Worm (Caenorhabditis elegans) whole organism, late embryonic: ENCODE data around the gene pho-7.

Experiments
- C08G9.2 ChIP-seq: sonication (generic microtip); optimal IDR thresholded peaks from 2 replicates; lab custom pipeline; 2016; ENCODE audit warnings: mild to moderate bottlenecking, missing genetic modification characterization, moderate library complexity, missing compliant biosample characterization
- F13H6.1 ChIP-seq: sonication (generic microtip); optimal IDR thresholded peaks from 2 replicates; lab custom pipeline; 2016; ENCODE audit warnings: missing genetic modification characterization, missing compliant biosample characterization
- T23F11.4 ChIP-seq: fragments of 200-800 bp; sonication (Bioruptor generic); optimal IDR thresholded peaks from 2 replicates; lab custom pipeline; 2018; ENCODE audit warnings: mild to moderate bottlenecking, missing genetic modification characterization, missing compliant biosample characterization
- Y22D7AL.16 ChIP-seq: sonication (generic microtip); optimal IDR thresholded peaks from 2 replicates; lab custom pipeline; 2016; ENCODE audit warnings: missing genetic modification characterization, missing compliant biosample characterization
- ceh-18 ChIP-seq: sonication (generic microtip); optimal IDR thresholded peaks from 2 replicates; lab custom pipeline; 2016; ENCODE audit warnings: missing genetic modification characterization, missing compliant biosample characterization
- ceh-19 ChIP-seq: fragments of 200-800 bp; sonication (Bioruptor generic); optimal IDR thresholded peaks from 2 replicates; lab custom pipeline; 2018; ENCODE audit warnings: mild to moderate bottlenecking, missing genetic modification characterization, missing compliant biosample characterization
- ceh-22 ChIP-seq: sonication (generic microtip); optimal IDR thresholded peaks from 2 replicates; lab custom pipeline; 2017; ENCODE audit warnings: missing biosample characterization, missing genetic modification characterization
- ceh-24 ChIP-seq: sonication (generic microtip); optimal IDR thresholded peaks from 2 replicates; lab custom pipeline; 2016; ENCODE audit warnings: mild to moderate bottlenecking, missing genetic modification characterization, missing compliant biosample characterization
- ceh-30 ChIP-seq: fragments of 150-350 bp; optimal IDR thresholded peaks from 2 replicates; lab custom pipeline; 2014; ENCODE audit warnings: missing biosample characterization, missing genetic modification characterization
- ceh-45 ChIP-seq: fragments of 200-800 bp; sonication (Bioruptor generic); IDR thresholded peaks from 2 replicates; pipeline ENCODE4 v1.3.6; 2022; ENCODE audit warnings: missing genetic modification reagents, missing genetic modification characterization, missing compliant biosample characterization
- ceh-48 ChIP-seq: sonication (generic microtip); optimal IDR thresholded peaks from 2 replicates; lab custom pipeline; 2016; ENCODE audit warnings: missing genetic modification characterization, inconsistent platforms, missing compliant biosample characterization
- ceh-6 ChIP-seq: fragments of 200-800 bp; sonication (Bioruptor generic); optimal IDR thresholded peaks from 2 replicates; lab custom pipeline; 2018; ENCODE audit warnings: mild to moderate bottlenecking, missing genetic modification characterization, missing compliant biosample characterization
- ceh-9 ChIP-seq: sonication (generic microtip); optimal IDR thresholded peaks from 2 replicates; lab custom pipeline; 2016; ENCODE audit warnings: mild to moderate bottlenecking, missing genetic modification characterization, inconsistent platforms, missing compliant biosample characterization
- dve-1 ChIP-seq: sonication (generic microtip); optimal IDR thresholded peaks from 2 replicates; lab custom pipeline; 2017; ENCODE audit warnings: antibody characterized with exemption, mild to moderate bottlenecking, missing genetic modification characterization, missing compliant biosample characterization
- elt-2 ChIP-seq: sonication (generic microtip); optimal IDR thresholded peaks from 2 replicates; lab custom pipeline; 2016; ENCODE audit warnings: missing genetic modification reagents, missing genetic modification characterization, missing compliant biosample characterization
- ets-4 ChIP-seq: sonication (generic microtip); optimal IDR thresholded peaks from 2 replicates; lab custom pipeline; 2016; ENCODE audit warnings: missing genetic modification characterization, missing compliant biosample characterization
- fax-1 ChIP-seq: sonication (generic microtip); optimal IDR thresholded peaks from 2 replicates; lab custom pipeline; 2016; ENCODE audit warnings: missing genotype, missing genetic modification characterization, missing compliant biosample characterization
- fkh-10 ChIP-seq: fragments of 150-350 bp; optimal IDR thresholded peaks from 2 replicates; lab custom pipeline; 2014; ENCODE audit warnings: missing biosample characterization, missing genetic modification reagents, missing genetic modification characterization
- fkh-6 ChIP-seq: sonication (generic microtip); optimal IDR thresholded peaks from 2 replicates; lab custom pipeline; 2016; ENCODE audit warnings: missing genetic modification characterization, missing compliant biosample characterization
- hlh-13 ChIP-seq: fragments of 200-800 bp; sonication (Bioruptor generic); optimal IDR thresholded peaks from 2 replicates; lab custom pipeline; 2018; ENCODE audit warnings: mild to moderate bottlenecking, missing genetic modification characterization, missing compliant biosample characterization
- hlh-15 ChIP-seq: sonication (generic microtip); optimal IDR thresholded peaks from 2 replicates; lab custom pipeline; 2016; ENCODE audit warnings: missing genetic modification characterization, missing compliant biosample characterization
- hlh-30 ChIP-seq: sonication (generic microtip); optimal IDR thresholded peaks from 2 replicates; lab custom pipeline; 2017; ENCODE audit warnings: antibody characterized with exemption, missing genetic modification characterization, missing compliant biosample characterization; ENCODE audit not compliant: insufficient read depth
- hlh-6 ChIP-seq: sonication (generic microtip); optimal IDR thresholded peaks from 2 replicates; lab custom pipeline; 2016; ENCODE audit warnings: missing genotype, missing genetic modification characterization, missing compliant biosample characterization
- lim-6 ChIP-seq: sonication (generic microtip); optimal IDR thresholded peaks from 2 replicates; lab custom pipeline; 2016; ENCODE audit warnings: missing genetic modification characterization, missing compliant biosample characterization
- mec-3 ChIP-seq: sonication (generic microtip); optimal IDR thresholded peaks from 2 replicates; lab custom pipeline; 2016; ENCODE audit warnings: borderline replicate concordance, missing genetic modification characterization, missing compliant biosample characterization
- nfya-1 ChIP-seq: sonication (generic microtip); optimal IDR thresholded peaks from 2 replicates; lab custom pipeline; 2017; ENCODE audit warnings: missing genetic modification characterization, mild to moderate bottlenecking, missing compliant biosample characterization, antibody characterized with exemption, moderate library complexity
- nhr-11 ChIP-seq: fragments of 150-350 bp; optimal IDR thresholded peaks from 2 replicates; lab custom pipeline; 2014; ENCODE audit warnings: missing biosample characterization, missing genetic modification characterization
- npax-4 ChIP-seq: sonication (generic microtip); optimal IDR thresholded peaks from 2 replicates; lab custom pipeline; 2016; ENCODE audit warnings: missing genetic modification characterization, missing compliant biosample characterization
- odd-2 ChIP-seq: sonication (generic microtip); optimal IDR thresholded peaks from 2 replicates; lab custom pipeline; 2017; ENCODE audit warnings: antibody characterized with exemption, mild to moderate bottlenecking, missing genetic modification characterization, missing compliant biosample characterization
- pat-9 ChIP-seq: fragments of 200-800 bp; sonication (Bioruptor generic); optimal IDR thresholded peaks from 2 replicates; lab custom pipeline; 2018; ENCODE audit warnings: mild to moderate bottlenecking, missing genetic modification characterization, moderate library complexity, missing compliant biosample characterization
- pax-1 ChIP-seq: fragments of 150-350 bp; optimal IDR thresholded peaks from 2 replicates; lab custom pipeline; 2014; ENCODE audit warnings: missing biosample characterization, missing genetic modification characterization
- pqm-1 ChIP-seq: sonication (generic microtip); optimal IDR thresholded peaks from 2 replicates; lab custom pipeline; 2016; ENCODE audit warnings: missing genetic modification characterization, missing compliant biosample characterization
- ref-2 ChIP-seq: sonication (generic microtip); optimal IDR thresholded peaks from 2 replicates; lab custom pipeline; 2016; ENCODE audit warnings: missing genetic modification characterization, missing compliant biosample characterization
- rnt-1 ChIP-seq: sonication (generic microtip); optimal IDR thresholded peaks from 2 replicates; lab custom pipeline; 2016; ENCODE audit warnings: missing genetic modification characterization, missing compliant biosample characterization
- sdc-2 ChIP-seq: sonication (generic microtip); optimal IDR thresholded peaks from 2 replicates; lab custom pipeline; 2016; ENCODE audit warnings: missing genotype, missing genetic modification characterization, missing compliant biosample characterization
- sox-2 ChIP-seq: fragments of 200-800 bp; sonication (Bioruptor generic); IDR thresholded peaks from 2 replicates; pipeline ENCODE4 v1.3.6; 2022; ENCODE audit warnings: missing genetic modification reagents, missing genetic modification characterization, missing compliant biosample characterization
- tbx-2 ChIP-seq: sonication (generic microtip); optimal IDR thresholded peaks from 2 replicates; lab custom pipeline; 2016; ENCODE audit warnings: missing genetic modification characterization, missing compliant biosample characterization
- ttx-3 ChIP-seq: sonication (generic microtip); optimal IDR thresholded peaks from 2 replicates; lab custom pipeline; 2016; ENCODE audit warnings: missing genetic modification reagents, missing genetic modification characterization, missing compliant biosample characterization
- ztf-16 ChIP-seq: sonication (generic microtip); optimal IDR thresholded peaks from 2 replicates; lab custom pipeline; 2017; ENCODE audit warnings: missing genetic modification characterization, missing compliant biosample characterization

Gene pho-7

ce11 chrX:10979186-10979585 is 38.0 kb upstream of the pho-7 start, which contains the start of gene pxn-2:
TSS of gene pxn-2 (minus strand) at chrX:10979286.
- TF ChIP-seq fax-1 (tag; lab: Kevin White, UChicago) = no peak
- no peak for TF ChIP-seq nfya-1 (tag; lab: Kevin White, UChicago)
- TF ChIP-seq hlh-6 (tag; lab: Kevin White, UChicago) = no peak
- no peak for TF ChIP-seq fkh-10 (GFP tag; lab: Kevin White, UChicago)
- TF ChIP-seq tbx-2 (tag; lab: Kevin White, UChicago) = no peak
- TF ChIP-seq ztf-16 (tag; lab: Kevin White, UChicago) = no peak
- TF ChIP-seq ceh-18 = no peak
- TF ChIP-seq ttx-3 = no peak
- no peak for TF ChIP-seq odd-2 (tag; lab: Kevin White, UChicago)
- no peak for TF ChIP-seq pax-1
- TF ChIP-seq hlh-15 (tag; lab: Kevin White, UChicago) = no peak
- no peak for TF ChIP-seq dve-1 (tag; lab: Kevin White, UChicago)
- TF ChIP-seq hlh-30 (tag; lab: Kevin White, UChicago) = no peak
- TF ChIP-seq, all 69 proteins: peak for 0

ce11 chrX:10976447-10977196 is 35.5 kb upstream of the pho-7 start:
- no peak for TF ChIP-seq T23F11.4 (GFP tag; lab: Kevin White, UChicago)

- no peak for TF ChIP-seq pat-9 (tag; lab: Kevin White, UChicago)
- TF ChIP-seq fkh-6 (tag; lab: Kevin White, UChicago) = no peak
- no peak for TF ChIP-seq dve-1 (tag; lab: Kevin White, UChicago)
- TF ChIP-seq npax-4 (tag; lab: Kevin White, UChicago) = no peak
- TF ChIP-seq ceh-19 (GFP tag; lab: Kevin White, UChicago) = no peak
- TF ChIP-seq ets-4 (tag; lab: Kevin White, UChicago) = no peak
- TF ChIP-seq mec-3 = no peak
- no peak for TF ChIP-seq sdc-2 (tag; lab: Kevin White, UChicago)
- TF ChIP-seq lim-6 (tag; lab: Kevin White, UChicago) = no peak
- TF ChIP-seq nhr-11 = no peak
- no peak for TF ChIP-seq elt-2 (tag; lab: Kevin White, UChicago)
- no peak for TF ChIP-seq ceh-45 (GFP tag; lab: Robert Waterston, UW)
- TF ChIP-seq ceh-9 (tag; lab: Kevin White, UChicago) = no peak
- no peak for TF ChIP-seq hlh-13 (GFP tag; lab: Kevin White, UChicago)
- no peak for TF ChIP-seq T23F11.4 (GFP tag; lab: Kevin White, UChicago)
- no peak for TF ChIP-seq ceh-30 (tag; lab: Kevin White, UChicago)
- no peak for TF ChIP-seq ceh-6
Observed at ce11 chrX:10971118-10971517, 30.0 kb upstream of the pho-7 start.

ce11 chrX:10970629-10971028 is 29.5 kb upstream of the pho-7 start, which contains the start of gene K09C8.8:
TSS of gene K09C8.8 (plus strand) at chrX:10970929.
- no peak for TF ChIP-seq Y22D7AL.16 (tag; lab: Kevin White, UChicago)
- TF ChIP-seq sox-2 = no peak
- TF ChIP-seq ttx-3 = no peak
- no peak for TF ChIP-seq C08G9.2 (tag; lab: Kevin White, UChicago)
- TF ChIP-seq pat-9 (tag; lab: Kevin White, UChicago) = no peak
- no peak for TF ChIP-seq ceh-48 (tag; lab: Kevin White, UChicago)
- TF ChIP-seq dve-1 (tag; lab: Kevin White, UChicago) = no peak
- no peak for TF ChIP-seq elt-2 (tag; lab: Kevin White, UChicago)
- no peak for TF ChIP-seq hlh-6 (tag; lab: Kevin White, UChicago)
- no peak for TF ChIP-seq ref-2 (tag; lab: Kevin White, UChicago)
- TF ChIP-seq F13H6.1 (tag; lab: Kevin White, UChicago) = no peak
- TF ChIP-seq ceh-18 = no peak
- no peak for TF ChIP-seq pqm-1 (tag; lab: Kevin White, UChicago)
- no peak for TF ChIP-seq npax-4 (tag; lab: Kevin White, UChicago)
- TF ChIP-seq ceh-24 (tag; lab: Kevin White, UChicago) = no peak
- TF ChIP-seq ceh-22 = no peak
- no peak for TF ChIP-seq rnt-1 (tag; lab: Kevin White, UChicago)
